Fruit fly (Drosophila melanogaster): ENCODE data around the gene CG9281.
A peak's percentile ranks its signal among the peaks of the same experiment; 100 is the strongest.

Gene CG9281

dm6 chrX:15703720-15704206 is 6.6 kb downstream of the CG9281 start, which contains the start of the genes Pis and Hap40 (continued):
- TF ChIP-seq ken (GFP tag; IDR thresholded peaks at IDR 0.05) (peak; percentile 67; the same call in 2 of the 3 replicates), CG16779 (GFP tag; IDR thresholded peaks at IDR 0.05) (no peak), CG12155 (GFP tag; optimal IDR thresholded peaks at IDR 0.05) (peak; percentile 71), stc (GFP tag; IDR thresholded peaks at IDR 0.05) (no peak), mam (GFP tag; optimal IDR thresholded peaks at IDR 0.05) (peak; percentile 68), gt (GFP tag; IDR thresholded peaks at IDR 0.05) (no peak), E2f1 (GFP tag; IDR thresholded peaks at IDR 0.05) (peak; percentile 17; the same call in 1 of the 2 replicates), repo (GFP tag; optimal IDR thresholded peaks at IDR 0.05) (no peak), CG31441 (GFP tag; IDR thresholded peaks at IDR 0.05) (peak; percentile 75), CG12391 (tag; optimal IDR thresholded peaks at IDR 0.05) (peak; percentile 81), CG4707 (GFP tag; optimal IDR thresholded peaks at IDR 0.05) (no peak), CG2202 (tag; optimal IDR thresholded peaks at IDR 0.05) (no peak)

- no peak for TF ChIP-seq Usf (GFP tag; optimal IDR thresholded peaks at IDR 0.05)
- TF ChIP-seq sob (GFP tag; IDR thresholded peaks at IDR 0.05): no peak
- no peak for TF ChIP-seq CG10147 (GFP tag; optimal IDR thresholded peaks at IDR 0.05)
- no peak for TF ChIP-seq hth (optimal IDR thresholded peaks at IDR 0.05)
- no peak for TF ChIP-seq CG13624 (GFP tag; optimal IDR thresholded peaks at IDR 0.05)
- TF ChIP-seq Hr3 (GFP tag; optimal IDR thresholded peaks at IDR 0.05): no peak
- 0 out of 2 replicates have a peak, but pooled peaks have one; percentile 21 for TF ChIP-seq unc-4 (GFP tag; IDR thresholded peaks at IDR 0.05; ENCODE audit: partially characterized antibody)
- TF ChIP-seq Oli (tag; optimal IDR thresholded peaks at IDR 0.05): no peak
- TF ChIP-seq Sry-δ (GFP tag; optimal IDR thresholded peaks at IDR 0.05): peak; percentile 47
- 0 out of 3 replicates have a peak, but pooled peaks have one; percentile 28 for TF ChIP-seq zfh1 (GFP tag; IDR thresholded peaks at IDR 0.05)
- peak; percentile 22; the same call in 1 of the 2 replicates for TF ChIP-seq ato (GFP tag; IDR thresholded peaks at IDR 0.05; ENCODE audit: partially characterized antibody)
- TF ChIP-seq Myb (GFP tag; optimal IDR thresholded peaks at IDR 0.05): no peak
- TF ChIP-seq fd3F (GFP tag; optimal IDR thresholded peaks at IDR 0.05): no peak
- TF ChIP-seq Kr (GFP tag; optimal IDR thresholded peaks at IDR 0.05): no peak
- peak; percentile 94 for TF ChIP-seq CG2116 (GFP tag; optimal IDR thresholded peaks at IDR 0.05)
- TF ChIP-seq CG17829 (tag; optimal IDR thresholded peaks at IDR 0.05): peak; percentile 18
- no peak for TF ChIP-seq CG12219 (GFP tag; optimal IDR thresholded peaks at IDR 0.05)
- TF ChIP-seq ap (GFP tag; IDR thresholded peaks at IDR 0.05): no peak
- no peak for TF ChIP-seq so (GFP tag; IDR thresholded peaks at IDR 0.05)
- TF ChIP-seq org-1 (GFP tag; optimal IDR thresholded peaks at IDR 0.05): no peak
- no peak for TF ChIP-seq CG18764 (GFP tag; optimal IDR thresholded peaks at IDR 0.05)
- no peak for TF ChIP-seq CG7357 (GFP tag; IDR thresholded peaks at IDR 0.05)
- no peak for TF ChIP-seq Fer2 (tag; optimal IDR thresholded peaks at IDR 0.05)
- TF ChIP-seq gfzf (GFP tag; optimal IDR thresholded peaks at IDR 0.05): peak; percentile 19
- no peak for TF ChIP-seq CG17361 (GFP tag; IDR thresholded peaks at IDR 0.05)
- TF ChIP-seq CG10654 (GFP tag; optimal IDR thresholded peaks at IDR 0.05): no peak
- TF ChIP-seq H2.0 (GFP tag; IDR thresholded peaks at IDR 0.05): no peak
- no peak for TF ChIP-seq dm (GFP tag; optimal IDR thresholded peaks at IDR 0.05)
- peak; percentile 69 for TF ChIP-seq CG15514 (GFP tag; optimal IDR thresholded peaks at IDR 0.05)
- peak in 1 of 2 experiments; percentile 87 for TF ChIP-seq crp (GFP tag; optimal IDR thresholded peaks at IDR 0.05)
- TF ChIP-seq CG18011 (GFP tag; optimal IDR thresholded peaks at IDR 0.05): no peak
- no peak for TF ChIP-seq zen2 (GFP tag; IDR thresholded peaks at IDR 0.05; ENCODE audit: partially characterized antibody)
- TF ChIP-seq ewg (GFP tag; optimal IDR thresholded peaks at IDR 0.05): no peak
- TF ChIP-seq HmgZ (tag; optimal IDR thresholded peaks at IDR 0.05): peak; percentile 44
- no peak for TF ChIP-seq CG43689 (GFP tag; IDR thresholded peaks at IDR 0.05)
- TF ChIP-seq CG11695 (GFP tag; IDR thresholded peaks at IDR 0.05): no peak
- TF ChIP-seq CG3995 (GFP tag; optimal IDR thresholded peaks at IDR 0.05): peak; percentile 28
- TF ChIP-seq CG1603 (tag; optimal IDR thresholded peaks at IDR 0.05): peak; percentile 60
- no peak for TF ChIP-seq gce (GFP tag; IDR thresholded peaks at IDR 0.05)
These were observed 9.3 kb downstream of the CG9281 start, which contains the start of gene CG9240 for dm6 chrX:15701047-15701446. CG9240 (minus strand) TSS chrX:15701259.

Data from whole organism, embryonic.